Fruit fly (Drosophila melanogaster) Kc167 (cell line): ENCODE measurements around the gene awd.

Experiments used
- Myc ChIP-seq: fragments of >200 bp; optimal IDR thresholded peaks from 2 replicates; lab custom pipeline; 2017; ENCODE audit warnings: missing external identifiers
- Sin3A ChIP-seq: fragments of >200 bp; optimal IDR thresholded peaks from 2 replicates; lab custom pipeline; 2018; ENCODE audit warnings: missing external identifiers
- h ChIP-seq: fragments of >200 bp; optimal IDR thresholded peaks from 3 replicates; lab custom pipeline; 2018; ENCODE audit warnings: missing external identifiers
- insv ChIP-seq: fragments of >200 bp; optimal IDR thresholded peaks from 3 replicates; lab custom pipeline; 2018; ENCODE audit warnings: missing external identifiers
- psq ChIP-seq: fragments of >200 bp; optimal IDR thresholded peaks from 2 replicates; lab custom pipeline; 2017; ENCODE audit warnings: missing external identifiers
- ttk ChIP-seq: sonication (Bioruptor generic); optimal IDR thresholded peaks from 2 replicates; lab custom pipeline; 2017; ENCODE audit warnings: missing external identifiers

awd gene

dm6 chr3R:31745629-31746081 is at the start of gene awd:
TSS of gene awd (minus strand) at chr3R:31746077.
- TF ChIP-seq psq (lab: Kevin White, UChicago) = no peak
- no peak for TF ChIP-seq insv (lab: Kevin White, UChicago)
- TF ChIP-seq Myc (lab: Kevin White, UChicago) = no peak
- no peak for TF ChIP-seq Sin3A
- no peak for TF ChIP-seq ttk (lab: Kevin White, UChicago)
- no peak for TF ChIP-seq h (lab: Kevin White, UChicago)

- TF ChIP-seq h (lab: Kevin White, UChicago) (no peak), insv (lab: Kevin White, UChicago) (no peak), Myc (lab: Kevin White, UChicago) (no peak), Sin3A (no peak)
These were observed 48.6 kb upstream of the awd start for dm6 chr3R:31794457-31794856.

dm6 chr3R:31793664-31794417 is 48.0 kb upstream of the awd start, which contains the start of the genes Mccc1 and Acf:
TSS of gene Mccc1 (minus strand) at chr3R:31793907.
TSS of gene Acf (plus strand) at chr3R:31793981.
- TF ChIP-seq Sin3A = no peak
- no peak for TF ChIP-seq ttk (lab: Kevin White, UChicago)
- no peak for TF ChIP-seq insv (lab: Kevin White, UChicago)
- TF ChIP-seq Myc (lab: Kevin White, UChicago) = no peak

dm6 chr3R:31777482-31778165 is 31.7 kb upstream of the awd start:
- TF ChIP-seq h (lab: Kevin White, UChicago) (no peak), ttk (lab: Kevin White, UChicago) (no peak), Myc (lab: Kevin White, UChicago) (no peak), psq (lab: Kevin White, UChicago) (no peak), insv (lab: Kevin White, UChicago) (no peak), Sin3A (no peak)

- TF ChIP-seq h (lab: Kevin White, UChicago) (no peak), insv (lab: Kevin White, UChicago) (no peak), psq (lab: Kevin White, UChicago) (no peak), Myc (lab: Kevin White, UChicago) (no peak), ttk (lab: Kevin White, UChicago) (no peak)
These were observed 30.9 kb upstream of the awd start, which contains the start of the genes CG2126 and faf for dm6 chr3R:31776583-31777362. TSS of gene CG2126 (minus strand) at chr3R:31776652. TSS of gene faf (plus strand) at chr3R:31777020.

- TF ChIP-seq ttk (lab: Kevin White, UChicago) = no peak
- no peak for TF ChIP-seq Myc (lab: Kevin White, UChicago)
- no peak for TF ChIP-seq Sin3A
- TF ChIP-seq h (lab: Kevin White, UChicago) = no peak
These were observed 26.1 kb upstream of the awd start, which contains the start of the genes betaGlu and sip3 for dm6 chr3R:31771790-31772576. TSS of gene betaGlu (minus strand) at chr3R:31771848. TSS of gene sip3 (plus strand) at chr3R:31772219.

- no peak for TF ChIP-seq psq (lab: Kevin White, UChicago)
- TF ChIP-seq h (lab: Kevin White, UChicago) = no peak
- TF ChIP-seq Sin3A = no peak
- TF ChIP-seq Myc (lab: Kevin White, UChicago) = no peak
- no peak for TF ChIP-seq ttk (lab: Kevin White, UChicago)
- TF ChIP-seq insv (lab: Kevin White, UChicago) = no peak
These were observed 22.3 kb upstream of the awd start for dm6 chr3R:31768198-31768597.

dm6 chr3R:31767528-31767927 is 21.7 kb upstream of the awd start:
- TF ChIP-seq Sin3A (no peak), insv (lab: Kevin White, UChicago) (no peak), h (lab: Kevin White, UChicago) (no peak), Myc (lab: Kevin White, UChicago) (no peak), ttk (lab: Kevin White, UChicago) (no peak), psq (lab: Kevin White, UChicago) (no peak)

dm6 chr3R:31765145-31765544 is 19.3 kb upstream of the awd start:
- TF ChIP-seq Myc (lab: Kevin White, UChicago) (no peak), insv (lab: Kevin White, UChicago) (no peak), Sin3A (no peak), h (lab: Kevin White, UChicago) (no peak), ttk (lab: Kevin White, UChicago) (no peak), psq (lab: Kevin White, UChicago) (no peak)

- TF ChIP-seq h (lab: Kevin White, UChicago) (no peak), Sin3A (no peak), Myc (lab: Kevin White, UChicago) (no peak)
These were observed 18.8 kb upstream of the awd start, which contains the start of gene CG2150 for dm6 chr3R:31764672-31765071. TSS of gene CG2150 (minus strand) at chr3R:31764772.

dm6 chr3R:31762672-31763071 is 16.8 kb upstream of the awd start:
- TF ChIP-seq Myc (lab: Kevin White, UChicago) (no peak), ttk (lab: Kevin White, UChicago) (no peak), psq (lab: Kevin White, UChicago) (no peak), h (lab: Kevin White, UChicago) (no peak), Sin3A (no peak), insv (lab: Kevin White, UChicago) (no peak)
